Worm (Caenorhabditis elegans) whole organism, L2 larva: ENCODE results near the gene glo-4.

ENCODE experiments used
- ama-1 ChIP-seq: fragments of 150-350 bp; optimal IDR thresholded peaks from 2 replicates; lab custom pipeline; 2018; ENCODE audit warnings: inconsistent platforms
- nhr-11 ChIP-seq: fragments of 150-350 bp; optimal IDR thresholded peaks from 2 replicates; lab custom pipeline; 2014; ENCODE audit warnings: missing biosample characterization, missing genetic modification characterization
- nhr-25 ChIP-seq: fragments of 150-350 bp; sonication (generic microtip); optimal IDR thresholded peaks from 3 replicates; lab custom pipeline; 2014; ENCODE audit warnings: missing biosample characterization, missing genetic modification characterization
- unc-62 ChIP-seq: fragments of 150-350 bp; optimal IDR thresholded peaks from 2 replicates; lab custom pipeline; 2014; ENCODE audit warnings: missing biosample characterization, missing genetic modification reagents, missing genetic modification characterization

- TF ChIP-seq ama-1 (lab: Kevin White, UChicago) (no peak), unc-62 (no peak), nhr-25 (tag; lab: Kevin White, UChicago) (no peak), nhr-11 (no peak)
Observed at ce11 chrV:9198887-9199286, 44.1 kb downstream of the glo-4 start, which contains the start of gene str-177.
